Worm (Caenorhabditis elegans) whole organism, mixed stage, embryonic: ENCODE results near the gene oma-2.

Experiments
- M03D4.4 ChIP-seq: sonication (generic microtip); optimal IDR thresholded peaks from 2 replicates; lab custom pipeline; 2017; ENCODE audit warnings: mild to moderate bottlenecking, missing genetic modification characterization, missing compliant biosample characterization
- blmp-1 ChIP-seq: fragments of 150-350 bp; optimal IDR thresholded peaks from 2 replicates; lab custom pipeline; 2014; ENCODE audit warnings: missing biosample characterization, missing genetic modification characterization
- ceh-39 ChIP-seq: fragments of 150-350 bp; optimal IDR thresholded peaks from 2 replicates; lab custom pipeline; 2014; ENCODE audit warnings: missing biosample characterization, missing genetic modification characterization
- ceh-43 ChIP-seq: fragments of 200-800 bp; sonication (Bioruptor generic); optimal IDR thresholded peaks from 2 replicates; lab custom pipeline; 2018; ENCODE audit warnings: mild to moderate bottlenecking, missing genetic modification characterization, moderate library complexity, missing compliant biosample characterization
- ceh-83 ChIP-seq: fragments of 200-800 bp; sonication (Bioruptor generic); optimal IDR thresholded peaks from 2 replicates; lab custom pipeline; 2018; ENCODE audit warnings: mild to moderate bottlenecking, missing genetic modification characterization, missing compliant biosample characterization
- ces-1 ChIP-seq: fragments of 150-350 bp; optimal IDR thresholded peaks from 2 replicates; lab custom pipeline; 2014; ENCODE audit warnings: missing biosample characterization, missing genetic modification reagents, missing genetic modification characterization
- cnd-1 ChIP-seq: fragments of 200-800 bp; sonication (Bioruptor generic); optimal IDR thresholded peaks from 2 replicates; lab custom pipeline; 2018; ENCODE audit warnings: mild to moderate bottlenecking, missing genetic modification characterization, missing compliant biosample characterization
- drap-1 ChIP-seq: fragments of 200-800 bp; sonication (Bioruptor generic); optimal IDR thresholded peaks from 3 replicates; lab custom pipeline; 2018; ENCODE audit warnings: mild to moderate bottlenecking, missing genetic modification characterization, missing compliant biosample characterization
- elt-3 ChIP-seq: fragments of 150-350 bp; optimal IDR thresholded peaks from 2 replicates; lab custom pipeline; 2014; ENCODE audit warnings: missing biosample characterization, missing genetic modification characterization
- flh-1 ChIP-seq: fragments of 200-800 bp; sonication (Bioruptor generic); optimal IDR thresholded peaks from 2 replicates; lab custom pipeline; 2018; ENCODE audit warnings: mild to moderate bottlenecking, missing genetic modification characterization, moderate library complexity, missing compliant biosample characterization
- ham-2 ChIP-seq: fragments of 200-800 bp; sonication (Bioruptor generic); optimal IDR thresholded peaks from 2 replicates; lab custom pipeline; 2018; ENCODE audit warnings: mild to moderate bottlenecking, missing genetic modification characterization, missing compliant biosample characterization
- hlh-1 ChIP-seq: fragments of 150-350 bp; optimal IDR thresholded peaks from 2 replicates; lab custom pipeline; 2014; ENCODE audit warnings: missing biosample characterization, missing genetic modification reagents, missing genetic modification characterization
- lin-13 ChIP-seq: fragments of 150-350 bp; optimal IDR thresholded peaks from 2 replicates; lab custom pipeline; 2014; ENCODE audit warnings: missing biosample characterization, missing genetic modification characterization
- lin-32 ChIP-seq: fragments of 200-800 bp; sonication (Bioruptor generic); optimal IDR thresholded peaks from 2 replicates; lab custom pipeline; 2018; ENCODE audit warnings: mild to moderate bottlenecking, missing genetic modification characterization, missing compliant biosample characterization
- lsy-2 ChIP-seq: fragments of 150-350 bp; optimal IDR thresholded peaks from 2 replicates; lab custom pipeline; 2014; ENCODE audit warnings: missing biosample characterization, missing genetic modification characterization
- mab-5 ChIP-seq: fragments of 150-350 bp; optimal IDR thresholded peaks from 2 replicates; lab custom pipeline; 2014; ENCODE audit warnings: missing biosample characterization, missing genetic modification characterization
- nhr-12 ChIP-seq: fragments of 150-350 bp; optimal IDR thresholded peaks from 2 replicates; lab custom pipeline; 2014; ENCODE audit warnings: missing biosample characterization, missing genetic modification characterization
- nhr-237 ChIP-seq: fragments of 150-350 bp; optimal IDR thresholded peaks from 2 replicates; lab custom pipeline; 2014; ENCODE audit warnings: missing biosample characterization, missing genetic modification characterization
- nhr-28 ChIP-seq: fragments of 150-350 bp; optimal IDR thresholded peaks from 2 replicates; lab custom pipeline; 2014; ENCODE audit warnings: missing biosample characterization, missing genetic modification characterization
- nhr-76 ChIP-seq: sonication (generic microtip); optimal IDR thresholded peaks from 2 replicates; lab custom pipeline; 2017; ENCODE audit warnings: missing biosample characterization, missing genetic modification characterization
- pha-4 ChIP-seq: fragments of 150-350 bp; optimal IDR thresholded peaks from 2 replicates; lab custom pipeline; 2018; ENCODE audit warnings: missing biosample characterization, missing genetic modification reagents, missing genetic modification characterization
- sem-2 ChIP-seq: fragments of 200-800 bp; sonication (Bioruptor generic); optimal IDR thresholded peaks from 2 replicates; lab custom pipeline; 2018; ENCODE audit warnings: mild to moderate bottlenecking, missing genetic modification characterization, missing compliant biosample characterization
- snpc-4 ChIP-seq: fragments of 150-350 bp; optimal IDR thresholded peaks from 2 replicates; lab custom pipeline; 2014; ENCODE audit warnings: missing biosample characterization, missing genetic modification characterization
- sptf-1 ChIP-seq: sonication (generic microtip); optimal IDR thresholded peaks from 2 replicates; lab custom pipeline; 2017; ENCODE audit warnings: mild to moderate bottlenecking, missing genetic modification characterization, moderate library complexity, missing compliant biosample characterization
- tbx-8 ChIP-seq: fragments of 200-800 bp; sonication (Bioruptor generic); optimal IDR thresholded peaks from 2 replicates; lab custom pipeline; 2018; ENCODE audit warnings: mild to moderate bottlenecking, missing genetic modification characterization, moderate library complexity, missing compliant biosample characterization
- unc-120 ChIP-seq: sonication (generic microtip); optimal IDR thresholded peaks from 2 replicates; lab custom pipeline; 2017; ENCODE audit warnings: missing genetic modification characterization, missing compliant biosample characterization; ENCODE audit not compliant: poor library complexity, severe bottlenecking
- unc-39 ChIP-seq: fragments of 150-350 bp; optimal IDR thresholded peaks from 2 replicates; lab custom pipeline; 2014; ENCODE audit warnings: missing biosample characterization, missing genetic modification characterization
- unc-62 ChIP-seq: fragments of 150-350 bp; optimal IDR thresholded peaks from 2 replicates; lab custom pipeline; 2014; ENCODE audit warnings: missing biosample characterization, missing genetic modification reagents, missing genetic modification characterization
- zip-8 ChIP-seq: fragments of 150-350 bp; optimal IDR thresholded peaks from 2 replicates; lab custom pipeline; 2014; ENCODE audit warnings: missing biosample characterization, missing genetic modification characterization
- ztf-11 ChIP-seq: fragments of 150-350 bp; optimal IDR thresholded peaks from 2 replicates; lab custom pipeline; 2014; ENCODE audit warnings: missing biosample characterization, missing genetic modification characterization

oma-2 gene

ce11 chrV:8013901-8014388 is 15.3 kb upstream of the oma-2 start, which contains the start of gene Y97E10AR.6:
TSS of gene Y97E10AR.6 (minus strand) at chrV:8013951.
- TF ChIP-seq ceh-43 (GFP tag; lab: Kevin White, UChicago) (no peak), ces-1 (GFP tag; lab: Kevin White, UChicago) (peak; percentile 47), unc-120 (peak; percentile 28)

DNA sequence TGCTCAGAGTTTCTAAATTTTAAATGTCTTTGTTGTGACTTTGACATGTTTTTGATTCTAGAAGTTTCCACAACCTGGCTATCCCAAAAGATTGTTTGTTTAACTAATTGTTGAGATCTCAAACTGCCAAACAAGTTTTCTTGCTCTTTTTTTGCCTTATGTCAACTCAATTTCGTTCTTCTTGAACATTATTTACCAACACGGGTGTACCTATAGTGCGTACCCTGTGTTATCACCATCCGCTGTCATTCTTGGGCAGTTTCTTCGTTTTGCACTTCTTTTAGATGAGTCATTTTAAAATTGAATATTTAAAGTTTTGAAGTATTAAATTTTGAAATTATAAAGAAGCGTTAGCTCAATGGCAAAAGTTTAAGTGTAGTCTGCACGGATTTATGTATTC is 12.3 kb upstream of the oma-2 start, which contains the start of gene sptl-2:
Gene sptl-2, plus strand, starts transcription at position 280 of the 400 bp plus-strand sequence.
- TF ChIP-seq blmp-1 (tag; lab: Kevin White, UChicago) = no peak
- TF ChIP-seq unc-62 (GFP tag; lab: Kevin White, UChicago) = no peak
- no peak for TF ChIP-seq pha-4 (tag; lab: Kevin White, UChicago)
- TF ChIP-seq lin-13 (tag; lab: Kevin White, UChicago) = no peak
- TF ChIP-seq unc-120 = no peak
- TF ChIP-seq lsy-2 (tag; lab: Kevin White, UChicago) = no peak
- no peak for TF ChIP-seq ceh-83
- no peak for TF ChIP-seq sptf-1
- no peak for TF ChIP-seq elt-3 (tag; lab: Kevin White, UChicago)
- TF ChIP-seq nhr-28 (tag; lab: Kevin White, UChicago) = no peak
- no peak for TF ChIP-seq sem-2
- TF ChIP-seq ceh-39 (tag; lab: Kevin White, UChicago) = no peak
- no peak for TF ChIP-seq drap-1 (GFP tag; lab: Kevin White, UChicago)
- TF ChIP-seq, all 35 proteins: peak for 0

- TF ChIP-seq ceh-43 (GFP tag; lab: Kevin White, UChicago) (no peak), hlh-1 (tag; lab: Kevin White, UChicago) (no peak), lin-32 (GFP tag; lab: Kevin White, UChicago) (no peak), sptf-1 (no peak), zip-8 (tag; lab: Kevin White, UChicago) (no peak), unc-62 (GFP tag; lab: Kevin White, UChicago) (no peak), snpc-4 (tag; lab: Kevin White, UChicago) (no peak), ham-2 (no peak), M03D4.4 (tag; lab: Kevin White, UChicago) (no peak), nhr-237 (tag; lab: Kevin White, UChicago) (no peak), ztf-11 (tag; lab: Kevin White, UChicago) (no peak)
These were observed 11.3 kb upstream of the oma-2 start for ce11 chrV:8017924-8018323.

- no peak for TF ChIP-seq zip-8 (tag; lab: Kevin White, UChicago)
- no peak for TF ChIP-seq ceh-83
- no peak for TF ChIP-seq lin-32 (GFP tag; lab: Kevin White, UChicago)
- no peak for TF ChIP-seq lin-13 (tag; lab: Kevin White, UChicago)
These were observed 10.3 kb upstream of the oma-2 start for ce11 chrV:8018919-8019318.

DNA sequence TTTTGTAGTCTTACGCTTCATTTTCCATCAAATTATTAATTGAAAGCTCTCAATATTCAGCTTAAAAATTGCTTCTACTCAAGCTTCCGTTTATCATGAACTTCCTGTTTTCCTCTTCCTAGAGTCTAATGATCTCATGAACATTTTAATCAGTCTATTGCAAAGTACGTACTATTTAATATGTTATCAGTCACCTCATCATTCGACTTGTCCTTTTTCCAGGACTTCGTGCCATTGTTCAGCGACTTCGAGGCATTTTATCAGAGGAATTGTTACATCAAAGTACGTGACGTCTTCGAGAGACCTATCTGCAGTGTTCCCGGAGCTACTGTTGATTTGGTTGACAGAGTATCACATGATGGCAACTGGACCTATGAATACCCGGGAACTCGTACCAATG is 9.5 kb upstream of the oma-2 start:
- TF ChIP-seq tbx-8 (no peak), M03D4.4 (tag; lab: Kevin White, UChicago) (no peak), sem-2 (no peak), unc-39 (no peak), nhr-12 (tag; lab: Kevin White, UChicago) (no peak), unc-62 (GFP tag; lab: Kevin White, UChicago) (no peak), unc-120 (no peak), pha-4 (tag; lab: Kevin White, UChicago) (no peak), nhr-76 (tag; lab: Kevin White, UChicago) (no peak), cnd-1 (tag; lab: Kevin White, UChicago) (no peak)

DNA sequence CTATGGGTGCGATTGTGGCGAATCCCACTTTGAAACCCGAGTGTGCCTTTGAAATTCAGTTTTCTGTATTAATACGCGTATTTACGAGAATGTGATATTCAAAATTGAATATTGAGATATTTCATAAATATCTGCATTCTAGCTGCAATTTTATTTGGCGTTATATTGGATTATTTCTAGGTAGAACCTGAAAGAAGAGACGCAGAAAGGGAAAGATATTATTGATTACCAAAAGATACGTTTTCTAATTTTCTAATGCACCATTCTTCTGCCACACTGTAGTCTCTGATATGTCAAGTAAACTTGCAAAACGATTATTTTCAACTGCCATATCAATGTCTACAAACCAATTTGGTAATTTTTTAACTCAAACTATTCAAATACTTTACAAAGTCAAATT is 7.2 kb upstream of the oma-2 start, which contains the start of gene ech-3:
Gene ech-3, plus strand, starts transcription at position 178 of the 400 bp plus-strand sequence.
- no peak for TF ChIP-seq ceh-43 (GFP tag; lab: Kevin White, UChicago)
- TF ChIP-seq lin-13 (tag; lab: Kevin White, UChicago) = no peak
- no peak for TF ChIP-seq mab-5
- no peak for TF ChIP-seq nhr-237 (tag; lab: Kevin White, UChicago)
- TF ChIP-seq nhr-12 (tag; lab: Kevin White, UChicago) = no peak
- no peak for TF ChIP-seq unc-120
- TF ChIP-seq hlh-1 (tag; lab: Kevin White, UChicago) = no peak
- TF ChIP-seq flh-1 = no peak
- TF ChIP-seq ztf-11 (tag; lab: Kevin White, UChicago) = no peak
- TF ChIP-seq M03D4.4 (tag; lab: Kevin White, UChicago) = no peak
- no peak for TF ChIP-seq tbx-8
